Worm (Caenorhabditis elegans) whole organism, L2 larva: ENCODE measurements around the gene lurp-4.

Experiments
- F13H6.1 ChIP-seq: sonication (generic microtip); optimal IDR thresholded peaks from 2 replicates; lab custom pipeline; 2016; ENCODE audit warnings: missing genetic modification characterization, missing compliant biosample characterization
- R02D3.7 ChIP-seq: fragments of 150-350 bp; optimal IDR thresholded peaks from 2 replicates; lab custom pipeline; 2014; ENCODE audit warnings: missing biosample characterization, missing genetic modification characterization
- alr-1 ChIP-seq: fragments of 150-350 bp; optimal IDR thresholded peaks from 2 replicates; lab custom pipeline; 2014; ENCODE audit warnings: missing biosample characterization, missing genetic modification characterization
- ama-1 ChIP-seq: fragments of 150-350 bp; optimal IDR thresholded peaks from 2 replicates; lab custom pipeline; 2018; ENCODE audit warnings: inconsistent platforms
- blmp-1 ChIP-seq: sonication (generic microtip); optimal IDR thresholded peaks from 2 replicates; lab custom pipeline; 2017; ENCODE audit warnings: missing genetic modification characterization, mild to moderate bottlenecking, missing compliant biosample characterization, antibody characterized with exemption, moderate library complexity; ENCODE audit not compliant: insufficient read depth
- ceh-82 ChIP-seq: fragments of 150-350 bp; optimal IDR thresholded peaks from 2 replicates; lab custom pipeline; 2014; ENCODE audit warnings: missing biosample characterization, missing genetic modification characterization
- crh-2 ChIP-seq: sonication (generic microtip); optimal IDR thresholded peaks from 2 replicates; lab custom pipeline; 2017; ENCODE audit warnings: missing biosample characterization, missing genetic modification characterization
- dmd-4 ChIP-seq: sonication (generic microtip); optimal IDR thresholded peaks from 2 replicates; lab custom pipeline; 2017; ENCODE audit warnings: missing biosample characterization, missing genetic modification characterization
- egl-27 ChIP-seq: sonication (generic microtip); optimal IDR thresholded peaks from 3 replicates; lab custom pipeline; 2017; ENCODE audit warnings: missing biosample characterization, missing genetic modification reagents, missing genetic modification characterization
- elt-1 ChIP-seq: fragments of 150-350 bp; optimal IDR thresholded peaks from 2 replicates; lab custom pipeline; 2014; ENCODE audit warnings: missing biosample characterization, missing genetic modification characterization
- fos-1 ChIP-seq: fragments of 150-350 bp; optimal IDR thresholded peaks from 2 replicates; lab custom pipeline; 2014; ENCODE audit warnings: missing biosample characterization, missing genetic modification characterization
- gmeb-1 ChIP-seq: fragments of 150-350 bp; optimal IDR thresholded peaks from 2 replicates; lab custom pipeline; 2014; ENCODE audit warnings: missing biosample characterization, missing genetic modification characterization
- lin-13 ChIP-seq: fragments of 150-350 bp; optimal IDR thresholded peaks from 2 replicates; lab custom pipeline; 2014; ENCODE audit warnings: missing biosample characterization, missing genetic modification reagents, missing genetic modification characterization
- lsy-2 ChIP-seq, 2 experiments: fragments of 150-350 bp in 1 of 2; sonication (generic microtip) in 1 of 2; optimal IDR thresholded peaks; 2 replicates each; lab custom pipeline; 2014 to 2017; ENCODE audit warnings: missing biosample characterization in 2 of 2, missing genetic modification characterization in 2 of 2
- mab-5 ChIP-seq: fragments of 150-350 bp; optimal IDR thresholded peaks from 2 replicates; lab custom pipeline; 2014; ENCODE audit warnings: missing biosample characterization, missing genetic modification characterization
- mbf-1 ChIP-seq: sonication (generic microtip); optimal IDR thresholded peaks from 2 replicates; lab custom pipeline; 2017; ENCODE audit warnings: missing biosample characterization, missing genetic modification characterization
- nhr-10 ChIP-seq: sonication (generic microtip); optimal IDR thresholded peaks from 2 replicates; lab custom pipeline; 2017; ENCODE audit warnings: missing biosample characterization, missing genetic modification characterization
- nhr-11 ChIP-seq: fragments of 150-350 bp; optimal IDR thresholded peaks from 2 replicates; lab custom pipeline; 2014; ENCODE audit warnings: missing biosample characterization, missing genetic modification characterization
- nhr-129 ChIP-seq: fragments of 150-350 bp; optimal IDR thresholded peaks from 2 replicates; lab custom pipeline; 2014; ENCODE audit warnings: missing biosample characterization, missing genetic modification characterization
- nhr-21 ChIP-seq: fragments of 150-350 bp; optimal IDR thresholded peaks from 2 replicates; lab custom pipeline; 2014; ENCODE audit warnings: missing biosample characterization, missing genetic modification characterization
- nhr-23 ChIP-seq: fragments of 150-350 bp; optimal IDR thresholded peaks from 2 replicates; lab custom pipeline; 2014; ENCODE audit warnings: missing biosample characterization, missing genetic modification reagents, missing genetic modification characterization
- nhr-25 ChIP-seq: fragments of 150-350 bp; sonication (generic microtip); optimal IDR thresholded peaks from 3 replicates; lab custom pipeline; 2014; ENCODE audit warnings: missing biosample characterization, missing genetic modification characterization
- nhr-77 ChIP-seq: fragments of 150-350 bp; optimal IDR thresholded peaks from 2 replicates; lab custom pipeline; 2014; ENCODE audit warnings: missing biosample characterization, missing genetic modification characterization
- sem-4 ChIP-seq: fragments of 150-350 bp; optimal IDR thresholded peaks from 2 replicates; lab custom pipeline; 2014; ENCODE audit warnings: missing biosample characterization, missing genetic modification reagents, missing genetic modification characterization
- skn-1 ChIP-seq: sonication (generic microtip); optimal IDR thresholded peaks from 2 replicates; lab custom pipeline; 2017; ENCODE audit warnings: missing biosample characterization, missing genetic modification characterization
- sma-3 ChIP-seq: sonication (generic microtip); optimal IDR thresholded peaks from 2 replicates; lab custom pipeline; 2016; ENCODE audit warnings: missing genetic modification reagents, missing genetic modification characterization, missing compliant biosample characterization
- sma-9 ChIP-seq, 2 experiments: fragments of 150-350 bp in 1 of 2; sonication (generic microtip) in 1 of 2; optimal IDR thresholded peaks; 2 replicates each; lab custom pipeline; 2014 to 2016; ENCODE audit warnings: missing genetic modification characterization in 2 of 2, mild to moderate bottlenecking in 1 of 2, missing biosample characterization in 1 of 2, missing compliant biosample characterization in 1 of 2, missing genetic modification reagents in 1 of 2, moderate library complexity in 1 of 2
- snpc-4 ChIP-seq: fragments of 150-350 bp; optimal IDR thresholded peaks from 2 replicates; lab custom pipeline; 2014; ENCODE audit warnings: missing biosample characterization, missing genetic modification characterization
- unc-62 ChIP-seq: fragments of 150-350 bp; optimal IDR thresholded peaks from 2 replicates; lab custom pipeline; 2014; ENCODE audit warnings: missing biosample characterization, missing genetic modification reagents, missing genetic modification characterization
- zag-1 ChIP-seq: fragments of 150-350 bp; optimal IDR thresholded peaks from 2 replicates; lab custom pipeline; 2014; ENCODE audit warnings: missing biosample characterization, missing genetic modification characterization
- ztf-1 ChIP-seq: fragments of 200-800 bp; sonication (Bioruptor generic); conservative IDR thresholded peaks from 2 replicates; pipeline ENCODE4 v1.3.6; 2022; ENCODE audit warnings: missing genetic modification characterization, missing compliant biosample characterization
- ztf-11 ChIP-seq: sonication (generic microtip); optimal IDR thresholded peaks from 2 replicates; lab custom pipeline; 2017; ENCODE audit warnings: missing biosample characterization, missing genetic modification characterization
- ztf-4 ChIP-seq: fragments of 150-350 bp; optimal IDR thresholded peaks from 2 replicates; lab custom pipeline; 2014; ENCODE audit warnings: missing biosample characterization, missing genetic modification characterization

Gene lurp-4

DNA sequence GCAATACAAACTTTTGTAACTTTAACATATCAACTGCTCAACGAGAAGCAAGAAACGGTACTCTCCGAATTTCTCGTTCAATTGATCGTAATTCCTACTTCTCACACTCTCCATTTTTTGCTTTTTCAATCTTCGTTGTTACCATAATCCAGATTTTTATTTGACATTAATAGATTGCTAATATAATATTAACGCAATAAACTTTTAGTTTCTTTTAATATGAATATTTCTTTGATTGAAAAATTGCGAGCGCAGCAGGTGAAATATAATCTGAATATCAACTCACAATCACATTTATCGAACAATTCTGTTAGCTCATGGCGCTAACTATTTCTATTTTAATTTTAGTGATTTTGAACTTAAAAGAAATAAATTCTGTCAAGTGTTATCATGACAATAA, at the start of gene lurp-4:
Gene lurp-4, plus strand, starts transcription at position 301 of the 400 bp plus-strand sequence.
- TF ChIP-seq sma-9 (GFP tag; optimal IDR thresholded peaks at IDR 0.05; lab: Kevin White, UChicago) (no peak), sma-9 (tag; optimal IDR thresholded peaks at IDR 0.05; lab: Kevin White, UChicago) (no peak), mbf-1 (no peak), ztf-1 (no peak), unc-62 (no peak), nhr-21 (tag; lab: Kevin White, UChicago) (no peak), F13H6.1 (tag; lab: Kevin White, UChicago) (no peak), nhr-77 (tag; lab: Kevin White, UChicago) (no peak), ztf-11 (tag; lab: Kevin White, UChicago) (no peak), snpc-4 (tag; lab: Kevin White, UChicago) (no peak), lsy-2 (tag; optimal IDR thresholded peaks at IDR 0.05; lab: Kevin White, UChicago) (no peak), nhr-11 (tag; lab: Kevin White, UChicago) (no peak), zag-1 (tag; lab: Kevin White, UChicago) (no peak), nhr-25 (no peak), egl-27 (tag; lab: Kevin White, UChicago) (no peak)

DNA sequence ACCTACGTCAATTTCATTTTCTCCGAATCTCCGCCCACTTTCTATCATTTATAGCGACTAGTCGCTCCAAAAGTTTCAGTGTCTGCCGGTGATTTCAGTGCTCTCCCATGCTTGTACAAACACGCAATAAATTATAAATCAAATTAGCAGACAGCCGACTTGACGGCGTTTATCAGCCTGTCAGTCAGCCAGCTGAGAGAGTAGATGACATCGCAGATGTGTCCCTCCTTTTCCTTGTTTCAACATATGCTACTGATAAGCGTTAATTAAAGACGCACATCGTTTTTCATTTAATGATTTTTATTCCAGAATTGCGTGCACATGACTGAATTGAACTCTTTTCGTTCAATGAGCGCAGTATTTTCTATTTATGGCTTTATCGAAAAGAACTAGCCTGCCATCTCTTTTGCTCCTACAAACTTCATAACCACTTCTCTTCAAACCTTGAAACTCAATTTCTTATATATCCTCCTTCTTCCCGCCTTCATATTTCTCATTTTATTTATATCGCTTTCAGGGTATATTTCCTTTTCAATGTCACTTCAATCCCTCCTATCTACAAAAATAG, 49.2 kb upstream of the lurp-4 start, which contains the start of gene lap-2:
Gene lap-2, plus strand, starts transcription at position 518 of the 568 bp plus-strand sequence.
- TF ChIP-seq lin-13, result no peak
- peak; percentile 36 for TF ChIP-seq fos-1
- no peak for TF ChIP-seq nhr-129 (tag; lab: Kevin White, UChicago)
- TF ChIP-seq mab-5, result no peak
- TF ChIP-seq unc-62, result no peak
- no peak for TF ChIP-seq nhr-25
- no peak for TF ChIP-seq gmeb-1 (tag; lab: Kevin White, UChicago)
- TF ChIP-seq F13H6.1 (tag; lab: Kevin White, UChicago), result peak; percentile 17
- TF ChIP-seq ztf-11 (tag; lab: Kevin White, UChicago), result no peak
- TF ChIP-seq sma-9 (GFP tag; optimal IDR thresholded peaks at IDR 0.05; lab: Kevin White, UChicago), result peak; percentile 88
- TF ChIP-seq sma-9 (tag; optimal IDR thresholded peaks at IDR 0.05; lab: Kevin White, UChicago), result no peak
- TF ChIP-seq crh-2 (tag; lab: Kevin White, UChicago), result peak; percentile 23
- no peak for TF ChIP-seq blmp-1 (tag; lab: Kevin White, UChicago)
- no peak for TF ChIP-seq elt-1 (tag; lab: Kevin White, UChicago)

DNA sequence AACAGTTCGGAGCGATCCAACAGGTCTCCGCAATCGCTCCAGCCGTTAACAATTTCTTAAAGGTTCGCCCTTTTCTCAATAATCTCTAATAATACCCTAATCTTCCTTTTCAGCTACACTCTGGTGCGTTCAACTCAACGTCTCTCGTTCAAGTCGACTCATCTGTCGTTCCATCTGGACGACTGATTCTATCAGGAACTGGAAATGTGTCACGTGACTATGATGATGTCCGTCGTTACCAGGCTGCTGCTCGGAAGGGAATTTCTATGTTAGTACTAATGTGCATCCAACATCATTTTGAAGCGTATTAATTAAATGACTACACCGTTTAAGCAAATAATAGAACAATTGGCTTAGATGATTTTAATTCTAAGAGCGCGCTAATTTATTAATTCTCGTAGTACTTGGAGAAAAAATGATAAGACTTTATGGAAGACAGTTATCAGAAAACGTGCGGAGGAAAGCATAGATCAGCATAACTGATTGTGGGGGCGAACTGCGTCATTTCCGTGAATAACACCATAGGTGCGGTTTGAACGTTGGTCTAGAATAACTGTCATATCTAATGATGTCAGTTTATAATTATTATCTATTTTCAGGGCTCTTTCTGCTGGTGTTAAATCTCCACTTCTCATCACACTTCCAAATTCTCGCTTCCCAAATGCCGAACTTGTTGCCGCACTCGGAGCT, 48.5 kb upstream of the lurp-4 start:
- TF ChIP-seq R02D3.7 (tag; lab: Kevin White, UChicago) (no peak), alr-1 (no peak), nhr-129 (tag; lab: Kevin White, UChicago) (no peak), dmd-4 (tag; lab: Kevin White, UChicago) (no peak), ztf-4 (tag; lab: Kevin White, UChicago) (no peak), sem-4 (tag; lab: Kevin White, UChicago) (no peak), ceh-82 (tag; lab: Kevin White, UChicago) (no peak), nhr-10 (no peak), crh-2 (tag; lab: Kevin White, UChicago) (no peak), snpc-4 (tag; lab: Kevin White, UChicago) (no peak), skn-1 (tag; lab: Kevin White, UChicago) (no peak), gmeb-1 (tag; lab: Kevin White, UChicago) (no peak), lin-13 (no peak), nhr-25 (no peak), ztf-1 (no peak), elt-1 (tag; lab: Kevin White, UChicago) (no peak), ama-1 (lab: Kevin White, UChicago) (no peak)

DNA sequence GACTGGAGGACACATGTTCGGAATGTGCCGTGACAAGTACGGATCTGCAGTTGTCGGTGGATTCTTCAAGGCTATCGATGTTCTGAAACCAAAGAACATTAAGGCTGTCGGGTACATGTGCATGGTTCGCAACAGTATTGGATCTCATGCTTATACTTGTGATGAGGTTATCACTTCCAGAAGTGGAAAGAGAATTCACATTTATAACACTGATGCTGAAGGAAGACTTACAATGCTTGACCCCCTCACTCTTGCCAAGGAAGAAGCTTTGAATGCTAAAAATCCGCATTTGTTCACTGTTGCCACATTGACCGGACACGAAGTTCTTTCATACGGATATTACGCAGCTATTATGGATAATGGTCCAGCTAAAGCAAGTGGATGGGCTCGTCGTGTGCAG, 47.4 kb upstream of the lurp-4 start:
- TF ChIP-seq ceh-82 (tag; lab: Kevin White, UChicago) (no peak), sma-3 (no peak), skn-1 (tag; lab: Kevin White, UChicago) (no peak), elt-1 (tag; lab: Kevin White, UChicago) (no peak), nhr-23 (no peak), nhr-77 (tag; lab: Kevin White, UChicago) (no peak), ztf-11 (tag; lab: Kevin White, UChicago) (no peak), gmeb-1 (tag; lab: Kevin White, UChicago) (no peak)
